Worm (Caenorhabditis elegans) whole organism, early embryonic: ENCODE results near the gene srh-186.

ENCODE experiments used
- F13C5.2 ChIP-seq: sonication (generic microtip); optimal IDR thresholded peaks from 2 replicates; lab custom pipeline; 2017; ENCODE audit warnings: mild to moderate bottlenecking, missing genetic modification characterization, inconsistent platforms, missing compliant biosample characterization
- aly-1 ChIP-seq: sonication (generic microtip); optimal IDR thresholded peaks from 2 replicates; lab custom pipeline; 2016; ENCODE audit warnings: missing genetic modification characterization, missing compliant biosample characterization
- ama-1 ChIP-seq: fragments of 150-350 bp; optimal IDR thresholded peaks from 2 replicates; lab custom pipeline; 2014
- ceh-36 ChIP-seq: sonication (generic microtip); optimal IDR thresholded peaks from 2 replicates; lab custom pipeline; 2016; ENCODE audit warnings: missing genetic modification characterization, inconsistent platforms, missing compliant biosample characterization
- flt-1 ChIP-seq: fragments of 200-800 bp; sonication (Bioruptor generic); IDR thresholded peaks from 2 replicates; pipeline ENCODE4 v1.3.6; 2022; ENCODE audit warnings: missing genetic modification characterization, missing compliant biosample characterization
- hmg-4 ChIP-seq: fragments of 200-800 bp; sonication (Bioruptor generic); optimal IDR thresholded peaks from 2 replicates; lab custom pipeline; 2018; ENCODE audit warnings: mild to moderate bottlenecking, missing genetic modification characterization, missing compliant biosample characterization
- hnd-1 ChIP-seq: sonication (generic microtip); optimal IDR thresholded peaks from 2 replicates; lab custom pipeline; 2016; ENCODE audit warnings: missing genetic modification characterization, missing compliant biosample characterization
- scrt-1 ChIP-seq: fragments of 200-800 bp; sonication (Bioruptor generic); IDR thresholded peaks from 2 replicates; pipeline ENCODE4 v1.3.6; 2022; ENCODE audit warnings: missing genetic modification characterization, missing compliant biosample characterization
- tbx-11 ChIP-seq: fragments of 200-800 bp; sonication (Bioruptor generic); IDR thresholded peaks from 2 replicates; pipeline ENCODE4 v1.3.6; 2022; ENCODE audit warnings: missing genetic modification characterization, missing compliant biosample characterization
- tra-4 ChIP-seq: sonication (generic microtip); optimal IDR thresholded peaks from 2 replicates; lab custom pipeline; 2017; ENCODE audit warnings: missing genetic modification characterization, missing compliant biosample characterization

ce11 chrV:15972484-15972883, 16.9 kb downstream of the srh-186 start, which contains the start of gene sru-23:
- TF ChIP-seq ceh-36 (tag; lab: Kevin White, UChicago) = no peak
- TF ChIP-seq ama-1 (lab: Kevin White, UChicago) = no peak
- TF ChIP-seq hnd-1 (tag; lab: Kevin White, UChicago) = no peak
- no peak for TF ChIP-seq hmg-4 (GFP tag; lab: Kevin White, UChicago)
- TF ChIP-seq scrt-1 (GFP tag; lab: Robert Waterston, UW) = no peak
- TF ChIP-seq flt-1 (GFP tag; lab: Robert Waterston, UW) = no peak
- TF ChIP-seq tra-4 (tag; lab: Kevin White, UChicago) = no peak
- no peak for TF ChIP-seq aly-1 (tag; lab: Kevin White, UChicago)
- no peak for TF ChIP-seq F13C5.2 (tag; lab: Kevin White, UChicago)
- no peak for TF ChIP-seq tbx-11 (GFP tag; lab: Robert Waterston, UW)
